Fruit fly (Drosophila melanogaster) whole organism, embryonic: ENCODE measurements around the gene Psa.
A peak's percentile ranks its signal among the peaks of the same experiment; 100 is the strongest.

Source experiments
- Ada2b ChIP-seq: fragments of 200-800 bp; sonication (Bioruptor generic); IDR thresholded peaks from 2 replicates; pipeline ENCODE4 v1.3.6; 2022; ENCODE audit warnings: missing biosample characterization, missing genetic modification characterization
- Awh ChIP-seq: fragments of 200-800 bp; sonication (Bioruptor generic); IDR thresholded peaks from 2 replicates; pipeline ENCODE4, ENCODE4 v1.3.6; 2022; ENCODE audit warnings: missing biosample characterization, missing genetic modification characterization
- BtbVII ChIP-seq: fragments of 200-800 bp; sonication (Bioruptor generic); optimal IDR thresholded peaks from 3 replicates; lab custom pipeline; 2017; ENCODE audit warnings: missing biosample characterization, mild to moderate bottlenecking, missing genetic modification characterization
- CG10267 ChIP-seq: fragments of 200-800 bp; sonication (Bioruptor generic); optimal IDR thresholded peaks from 2 replicates; lab custom pipeline; 2018; ENCODE audit warnings: missing biosample characterization, mild to moderate bottlenecking, missing genetic modification characterization, moderate library complexity
- CG10654 ChIP-seq: fragments of 200-800 bp; sonication (Bioruptor generic); optimal IDR thresholded peaks from 2 replicates; lab custom pipeline; 2016; ENCODE audit warnings: missing biosample characterization, missing genetic modification characterization
- CG12104 ChIP-seq: fragments of 200-800 bp; sonication (Bioruptor generic); optimal IDR thresholded peaks from 3 replicates; lab custom pipeline; 2016; ENCODE audit warnings: missing biosample characterization, missing genetic modification characterization
- CG13775 ChIP-seq: fragments of 200-800 bp; sonication (Bioruptor generic); optimal IDR thresholded peaks from 3 replicates; lab custom pipeline; 2017; ENCODE audit warnings: missing biosample characterization, mild to moderate bottlenecking, missing genetic modification characterization
- CG14860 ChIP-seq: fragments of 200-800 bp; sonication (Bioruptor generic); IDR thresholded peaks from 3 replicates; pipeline ENCODE4 v1.3.6; 2022; ENCODE audit warnings: missing biosample characterization, missing genetic modification characterization; ENCODE audit not compliant: partially characterized antibody
- CG17361 ChIP-seq: fragments of 200-800 bp; sonication (Bioruptor generic); IDR thresholded peaks from 3 replicates; pipeline ENCODE4 v1.3.6; 2022; ENCODE audit warnings: missing biosample characterization, missing genetic modification characterization
- CG17912 ChIP-seq: fragments of 200-800 bp; sonication (Bioruptor generic); optimal IDR thresholded peaks from 2 replicates; lab custom pipeline; 2018; ENCODE audit warnings: missing biosample characterization, mild to moderate bottlenecking, missing genetic modification characterization
- CG18619 ChIP-seq: fragments of 200-800 bp; sonication (Bioruptor generic); optimal IDR thresholded peaks from 3 replicates; lab custom pipeline; 2017; ENCODE audit warnings: missing biosample characterization, mild to moderate bottlenecking, missing genetic modification characterization
- CG2120 ChIP-seq: fragments of 200-800 bp; sonication (Bioruptor generic); optimal IDR thresholded peaks from 3 replicates; lab custom pipeline; 2016; ENCODE audit warnings: missing biosample characterization, missing genetic modification characterization
- CG2199 ChIP-seq: fragments of 200-800 bp; sonication (Bioruptor generic); IDR thresholded peaks from 3 replicates; pipeline ENCODE4 v1.3.6; 2022; ENCODE audit warnings: missing biosample characterization, missing genetic modification characterization
- CG3281 ChIP-seq: fragments of 200-800 bp; sonication (Bioruptor generic); optimal IDR thresholded peaks from 3 replicates; lab custom pipeline; 2017; ENCODE audit warnings: missing biosample characterization, mild to moderate bottlenecking, missing genetic modification characterization
- CG3407 ChIP-seq: fragments of 200-800 bp; sonication (Bioruptor generic); optimal IDR thresholded peaks from 2 replicates; lab custom pipeline; 2018; ENCODE audit warnings: missing biosample characterization, mild to moderate bottlenecking, missing genetic modification characterization
- CG4360 ChIP-seq: fragments of 200-800 bp; sonication (Bioruptor generic); IDR thresholded peaks from 2 replicates; pipeline ENCODE4 v1.3.6; 2022; ENCODE audit warnings: missing biosample characterization, missing genetic modification characterization
- CG4854 ChIP-seq: fragments of 200-800 bp; sonication (Bioruptor generic); optimal IDR thresholded peaks from 2 replicates; lab custom pipeline; 2016; ENCODE audit warnings: missing biosample characterization, missing genetic modification characterization, inconsistent platforms
- CG6683 ChIP-seq: fragments of 200-800 bp; sonication (Bioruptor generic); optimal IDR thresholded peaks from 2 replicates; lab custom pipeline; 2017; ENCODE audit warnings: missing biosample characterization, mild to moderate bottlenecking, missing genetic modification characterization, missing genetic modification reagents
- CG6791 ChIP-seq: fragments of 200-800 bp; sonication (Bioruptor generic); IDR thresholded peaks from 3 replicates; pipeline ENCODE4 v1.3.6; 2022; ENCODE audit warnings: missing biosample characterization, missing genetic modification characterization; ENCODE audit not compliant: partially characterized antibody
- CG9215 ChIP-seq: fragments of 200-800 bp; sonication (Bioruptor generic); IDR thresholded peaks from 2 replicates; pipeline ENCODE4 v1.3.6; 2022; ENCODE audit warnings: missing biosample characterization, missing genetic modification characterization
- Fer1 ChIP-seq: fragments of 200-800 bp; sonication (Bioruptor generic); optimal IDR thresholded peaks from 2 replicates; lab custom pipeline; 2017; ENCODE audit warnings: missing biosample characterization, mild to moderate bottlenecking, missing genetic modification characterization
- Fer3 ChIP-seq: fragments of 200-800 bp; sonication (Bioruptor generic); optimal IDR thresholded peaks from 2 replicates; lab custom pipeline; 2018; ENCODE audit warnings: missing biosample characterization, mild to moderate bottlenecking, missing genetic modification characterization, moderate library complexity
- HHEX ChIP-seq: fragments of 200-800 bp; sonication (Bioruptor generic); optimal IDR thresholded peaks from 3 replicates; lab custom pipeline; 2017; ENCODE audit warnings: missing biosample characterization, mild to moderate bottlenecking, missing genetic modification characterization, missing genetic modification reagents
- Lhr ChIP-seq: fragments of 200-800 bp; sonication (Bioruptor generic); optimal IDR thresholded peaks from 3 replicates; lab custom pipeline; 2017; ENCODE audit warnings: mild to moderate bottlenecking, missing biosample characterization, missing genetic modification reagents, missing genetic modification characterization
- Mes4 ChIP-seq: fragments of 200-800 bp; sonication (Bioruptor generic); optimal IDR thresholded peaks from 2 replicates; lab custom pipeline; 2016; ENCODE audit warnings: missing biosample characterization, missing genetic modification characterization
- NC2α ChIP-seq: fragments of 200-800 bp; sonication (Bioruptor generic); optimal IDR thresholded peaks from 2 replicates; lab custom pipeline; 2016; ENCODE audit warnings: missing biosample characterization, missing genetic modification characterization
- Pdp1 ChIP-seq, 2 experiments: fragments of 200-800 bp; sonication (Bioruptor generic); optimal IDR thresholded peaks; 3 replicates each; lab custom pipeline; 2016; ENCODE audit warnings: missing biosample characterization in 2 of 2, missing genetic modification characterization in 2 of 2, mild to moderate bottlenecking in 1 of 2, moderate library complexity in 1 of 2
- Rx ChIP-seq: fragments of 200-800 bp; sonication (Bioruptor generic); IDR thresholded peaks from 2 replicates; pipeline ENCODE4 v1.3.6; 2022; ENCODE audit warnings: missing biosample characterization, missing genetic modification characterization
- Taf1 ChIP-seq: fragments of 200-800 bp; sonication (Bioruptor generic); IDR thresholded peaks from 2 replicates; pipeline ENCODE4 v1.3.6; 2022; ENCODE audit warnings: missing biosample characterization, missing genetic modification characterization
- bcd ChIP-seq: fragments of 200-800 bp; sonication (Bioruptor generic); optimal IDR thresholded peaks from 2 replicates; lab custom pipeline; 2017; ENCODE audit warnings: missing biosample characterization, mild to moderate bottlenecking, missing genetic modification characterization
- dimm ChIP-seq: fragments of 200-800 bp; sonication (Bioruptor generic); IDR thresholded peaks from 2 replicates; pipeline ENCODE4 v1.3.6; 2022; ENCODE audit warnings: missing biosample characterization, missing genetic modification characterization
- eve ChIP-seq, 2 experiments: fragments of >200 bp; optimal IDR thresholded peaks; 2 replicates each; lab custom pipeline; 2017; ENCODE audit warnings: missing biosample characterization in 2 of 2, missing genetic modification characterization in 2 of 2
- gro ChIP-seq: fragments of 200-800 bp; sonication (Bioruptor generic); optimal IDR thresholded peaks from 2 replicates; lab custom pipeline; 2016; ENCODE audit warnings: missing biosample characterization, missing genetic modification characterization
- gsb ChIP-seq: fragments of 200-800 bp; sonication (Bioruptor generic); IDR thresholded peaks from 2 replicates; pipeline ENCODE4 v1.3.6; 2022; ENCODE audit warnings: missing biosample characterization, missing genetic modification characterization
- gt ChIP-seq: fragments of 200-800 bp; sonication (Bioruptor generic); IDR thresholded peaks from 2 replicates; pipeline ENCODE4 v1.3.6; 2022; ENCODE audit warnings: missing biosample characterization, missing genetic modification characterization
- ind ChIP-seq: fragments of 200-800 bp; sonication (Bioruptor generic); optimal IDR thresholded peaks from 3 replicates; lab custom pipeline; 2016; ENCODE audit warnings: missing biosample characterization, missing genetic modification characterization
- jigr1 ChIP-seq: fragments of 200-800 bp; sonication (Bioruptor generic); IDR thresholded peaks from 3 replicates; pipeline ENCODE4 v1.3.6; 2022; ENCODE audit warnings: missing biosample characterization, missing genetic modification characterization
- lbe ChIP-seq: fragments of 200-800 bp; sonication (Bioruptor generic); optimal IDR thresholded peaks from 2 replicates; lab custom pipeline; 2016; ENCODE audit warnings: missing biosample characterization, mild to moderate bottlenecking, missing genetic modification characterization
- maf-S ChIP-seq: fragments of 200-800 bp; sonication (Bioruptor generic); optimal IDR thresholded peaks from 2 replicates; lab custom pipeline; 2016; ENCODE audit warnings: missing biosample characterization, missing genetic modification characterization
- nerfin-2 ChIP-seq: fragments of 200-800 bp; sonication (Bioruptor generic); IDR thresholded peaks from 2 replicates; pipeline ENCODE4 v1.3.6; 2022; ENCODE audit warnings: missing biosample characterization, missing genetic modification characterization; ENCODE audit not compliant: partially characterized antibody
- peb ChIP-seq: fragments of 200-800 bp; sonication (Bioruptor generic); IDR thresholded peaks from 2 replicates; pipeline ENCODE4 v1.3.6; 2022; ENCODE audit warnings: missing biosample characterization, missing genetic modification characterization
- row ChIP-seq: fragments of 200-800 bp; sonication (Bioruptor generic); IDR thresholded peaks from 3 replicates; pipeline ENCODE4 v1.3.6; 2022; ENCODE audit warnings: missing biosample characterization, missing genetic modification characterization
- sd ChIP-seq: fragments of 200-800 bp; sonication (Bioruptor generic); optimal IDR thresholded peaks from 3 replicates; lab custom pipeline; 2018; ENCODE audit warnings: missing biosample characterization, mild to moderate bottlenecking, missing genetic modification characterization, moderate library complexity
- slbo ChIP-seq: fragments of 200-800 bp; sonication (Bioruptor generic); IDR thresholded peaks from 2 replicates; pipeline ENCODE4 v1.3.6; 2022; ENCODE audit warnings: missing biosample characterization, missing genetic modification characterization
- so ChIP-seq: fragments of 200-800 bp; sonication (Bioruptor generic); IDR thresholded peaks from 3 replicates; pipeline ENCODE4 v1.3.6; 2022; ENCODE audit warnings: missing biosample characterization, missing genetic modification characterization
- tx ChIP-seq: fragments of 200-800 bp; sonication (Bioruptor generic); optimal IDR thresholded peaks from 2 replicates; lab custom pipeline; 2016; ENCODE audit warnings: missing biosample characterization, missing genetic modification characterization
- unpg ChIP-seq: fragments of 200-800 bp; sonication (Bioruptor generic); optimal IDR thresholded peaks from 3 replicates; lab custom pipeline; 2018; ENCODE audit warnings: missing biosample characterization, mild to moderate bottlenecking, missing genetic modification characterization, moderate library complexity
- zfh1 ChIP-seq: fragments of 200-800 bp; sonication (Bioruptor generic); IDR thresholded peaks from 3 replicates; pipeline ENCODE4 v1.3.6; 2022; ENCODE audit warnings: missing biosample characterization, missing genetic modification characterization

The Psa gene

dm6 chr3L:1536487-1537337, 34.1 kb downstream of the Psa start, which contains the start of the genes CG12091 and pns (continued):
- TF ChIP-seq CG2120 (GFP tag; lab: Kevin White, UChicago) (peak; percentile 76), tx (GFP tag; lab: Kevin White, UChicago) (peak; percentile 61), Fer3 (tag; lab: Kevin White, UChicago) (peak; percentile 56), Pdp1 (GFP tag; optimal IDR thresholded peaks at IDR 0.05; lab: Kevin White, UChicago) (peak; percentile 74 to 91), zfh1 (GFP tag; lab: Robert Waterston, UW) (peak; percentile 39; the same call in 1 of the 3 replicates), bcd (GFP tag; lab: Kevin White, UChicago) (peak; percentile 59), Fer1 (GFP tag; lab: Kevin White, UChicago) (peak; percentile 60), CG18619 (GFP tag; lab: Kevin White, UChicago) (peak; percentile 44), row (GFP tag; lab: Robert Waterston, UW) (peak; percentile 89), Mes4 (GFP tag; lab: Kevin White, UChicago) (peak; percentile 62), CG4854 (peak; percentile 60), ind (GFP tag; lab: Kevin White, UChicago) (peak; percentile 72), CG6791 (GFP tag; lab: Robert Waterston, UW) (peak; percentile 18; the same call in 1 of the 3 replicates), nerfin-2 (0 out of 2 replicates have a peak, but pooled peaks have one; percentile 53), CG2199 (GFP tag; lab: Robert Waterston, UW) (no peak), unpg (GFP tag; lab: Kevin White, UChicago) (peak; percentile 61), CG10654 (GFP tag; lab: Kevin White, UChicago) (peak; percentile 65), NC2α (GFP tag; lab: Kevin White, UChicago) (peak; percentile 0), eve (GFP tag; optimal IDR thresholded peaks at IDR 0.05; lab: Kevin White, UChicago) (no peak), CG3281 (GFP tag; lab: Kevin White, UChicago) (peak; percentile 66), sd (tag; lab: Kevin White, UChicago) (peak; percentile 45), Ada2b (GFP tag; lab: Robert Waterston, UW) (peak; percentile 11; the same call in 1 of the 2 replicates), peb (GFP tag; lab: Robert Waterston, UW) (peak; percentile 59), CG10267 (tag; lab: Kevin White, UChicago) (peak; percentile 90), CG12104 (peak; percentile 31), CG6683 (GFP tag; lab: Kevin White, UChicago) (no peak), CG3407 (no peak), CG17361 (GFP tag; lab: Robert Waterston, UW) (peak; percentile 74), jigr1 (no peak), gro (GFP tag; lab: Kevin White, UChicago) (peak; percentile 72), BtbVII (GFP tag; lab: Kevin White, UChicago) (peak; percentile 70), CG14860 (GFP tag; lab: Robert Waterston, UW) (no peak), CG4360 (GFP tag; lab: Robert Waterston, UW) (peak; percentile 18; the same call in 1 of the 2 replicates), CG17912 (GFP tag; lab: Kevin White, UChicago) (no peak), gt (no peak), Taf1 (GFP tag; lab: Robert Waterston, UW) (0 out of 2 replicates have a peak, but pooled peaks have one; percentile 30), dimm (no peak), CG13775 (GFP tag; lab: Kevin White, UChicago) (peak; percentile 73), maf-S (peak; percentile 20), slbo (GFP tag; lab: Robert Waterston, UW) (peak; percentile 83), lbe (peak; percentile 59), HHEX (GFP tag; lab: Kevin White, UChicago) (no peak), CG9215 (GFP tag; lab: Robert Waterston, UW) (peak; percentile 42; the same call in 1 of the 2 replicates), Lhr (GFP tag; lab: Kevin White, UChicago) (peak; percentile 70), so (GFP tag; lab: Robert Waterston, UW) (peak; percentile 6; the same call in 2 of the 3 replicates), Rx (GFP tag; lab: Robert Waterston, UW) (0 out of 2 replicates have a peak, but pooled peaks have one; percentile 44), gsb (peak; percentile 52; the same call in 1 of the 2 replicates), Awh (GFP tag; lab: Robert Waterston, UW) (no peak)
